Fruit fly (Drosophila melanogaster) whole organism, embryonic: ENCODE data around the gene Atpalpha.

ENCODE experiments used
- Atf3 ChIP-seq: fragments of 200-800 bp; sonication (Bioruptor generic); optimal IDR thresholded peaks from 3 replicates; lab custom pipeline; 2016; ENCODE audit warnings: missing biosample characterization, missing genetic modification characterization
- Bdp1 ChIP-seq: fragments of 200-800 bp; sonication (Bioruptor generic); optimal IDR thresholded peaks from 3 replicates; lab custom pipeline; 2016; ENCODE audit warnings: missing biosample characterization, missing genetic modification characterization
- CG10366 ChIP-seq: fragments of 200-800 bp; sonication (Bioruptor generic); IDR thresholded peaks from 2 replicates; pipeline ENCODE4 v1.3.6; 2022; ENCODE audit warnings: missing biosample characterization, missing genetic modification characterization
- CG10543 ChIP-seq: fragments of 200-800 bp; sonication (Bioruptor generic); optimal IDR thresholded peaks from 3 replicates; lab custom pipeline; 2017; ENCODE audit warnings: missing biosample characterization, mild to moderate bottlenecking, missing genetic modification characterization, moderate library complexity
- CG13894 ChIP-seq: fragments of 200-800 bp; sonication (Bioruptor generic); optimal IDR thresholded peaks from 3 replicates; lab custom pipeline; 2018; ENCODE audit warnings: missing biosample characterization, mild to moderate bottlenecking, missing genetic modification characterization, moderate library complexity
- CG15011 ChIP-seq: fragments of 200-800 bp; sonication (Bioruptor generic); optimal IDR thresholded peaks from 3 replicates; lab custom pipeline; 2018; ENCODE audit warnings: missing biosample characterization, mild to moderate bottlenecking, missing genetic modification characterization
- CG1792 ChIP-seq: fragments of 200-800 bp; sonication (Bioruptor generic); optimal IDR thresholded peaks from 2 replicates; lab custom pipeline; 2016; ENCODE audit warnings: missing biosample characterization, missing genetic modification characterization
- CG18011 ChIP-seq: fragments of 200-800 bp; sonication (Bioruptor generic); optimal IDR thresholded peaks from 2 replicates; lab custom pipeline; 2017; ENCODE audit warnings: missing biosample characterization, missing genetic modification characterization, mild to moderate bottlenecking, moderate library complexity, missing genotype
- CG18262 ChIP-seq: fragments of 200-800 bp; optimal IDR thresholded peaks from 3 replicates; lab custom pipeline; 2019; ENCODE audit warnings: missing biosample characterization, mild to moderate bottlenecking, missing genetic modification characterization, moderate library complexity
- CG18599 ChIP-seq: fragments of 200-800 bp; sonication (Bioruptor generic); optimal IDR thresholded peaks from 3 replicates; lab custom pipeline; 2017; ENCODE audit warnings: missing biosample characterization, missing genetic modification characterization, mild to moderate bottlenecking, moderate library complexity, missing genetic modification reagents
- CG2199 ChIP-seq: fragments of 200-800 bp; sonication (Bioruptor generic); IDR thresholded peaks from 3 replicates; pipeline ENCODE4 v1.3.6; 2022; ENCODE audit warnings: missing biosample characterization, missing genetic modification characterization
- CG31388 ChIP-seq: fragments of 200-800 bp; sonication (Bioruptor generic); optimal IDR thresholded peaks from 2 replicates; lab custom pipeline; 2016; ENCODE audit warnings: missing biosample characterization, missing genetic modification characterization
- CG34376 ChIP-seq: fragments of 200-800 bp; sonication (Bioruptor generic); optimal IDR thresholded peaks from 2 replicates; lab custom pipeline; 2018; ENCODE audit warnings: missing biosample characterization, mild to moderate bottlenecking, missing genetic modification characterization
- CG6654 ChIP-seq: fragments of 200-800 bp; sonication (Bioruptor generic); optimal IDR thresholded peaks from 2 replicates; lab custom pipeline; 2017; ENCODE audit warnings: missing biosample characterization, mild to moderate bottlenecking, missing genetic modification characterization
- CG6683 ChIP-seq: fragments of 200-800 bp; sonication (Bioruptor generic); optimal IDR thresholded peaks from 2 replicates; lab custom pipeline; 2017; ENCODE audit warnings: missing biosample characterization, mild to moderate bottlenecking, missing genetic modification characterization, missing genetic modification reagents
- CG6791 ChIP-seq: fragments of 200-800 bp; sonication (Bioruptor generic); IDR thresholded peaks from 3 replicates; pipeline ENCODE4 v1.3.6; 2022; ENCODE audit warnings: missing biosample characterization, missing genetic modification characterization; ENCODE audit not compliant: partially characterized antibody
- CG7372 ChIP-seq: fragments of 200-800 bp; sonication (Bioruptor generic); IDR thresholded peaks from 2 replicates; pipeline ENCODE4 v1.3.6; 2022; ENCODE audit warnings: missing biosample characterization, missing genetic modification characterization
- CG8290 ChIP-seq, 3 experiments: fragments of 200-800 bp; sonication (Bioruptor generic); optimal IDR thresholded peaks; 2 replicates each; lab custom pipeline; 2016 to 2019; ENCODE audit warnings: missing biosample characterization in 3 of 3, missing genetic modification characterization in 3 of 3, mild to moderate bottlenecking in 2 of 3, moderate library complexity in 1 of 3
- D ChIP-seq, 2 experiments: fragments of 200-800 bp in 1 of 2; fragments of >200 bp in 1 of 2; sonication (Bioruptor generic) in 1 of 2; optimal IDR thresholded peaks; 2 replicates in 1 of 2; 3 replicates in 1 of 2; lab custom pipeline; 2017; ENCODE audit warnings: mild to moderate bottlenecking in 1 of 2, missing biosample characterization in 1 of 2, missing genetic modification characterization in 1 of 2, missing genetic modification reagents in 1 of 2
- E2f1 ChIP-seq: fragments of 200-800 bp; sonication (Bioruptor generic); IDR thresholded peaks from 2 replicates; pipeline ENCODE4 v1.3.6; 2022; ENCODE audit warnings: missing biosample characterization, missing genetic modification characterization
- GATAe ChIP-seq: fragments of 200-800 bp; sonication (Bioruptor generic); conservative IDR thresholded peaks from 2 replicates; pipeline ENCODE4 v1.3.6; 2022; ENCODE audit warnings: missing biosample characterization, missing genetic modification characterization
- HLHmδ ChIP-seq: fragments of 200-800 bp; sonication (Bioruptor generic); optimal IDR thresholded peaks from 2 replicates; lab custom pipeline; 2018; ENCODE audit warnings: missing biosample characterization, mild to moderate bottlenecking, missing genetic modification characterization, moderate library complexity
- Hey ChIP-seq: fragments of 200-800 bp; sonication (Bioruptor generic); optimal IDR thresholded peaks from 3 replicates; lab custom pipeline; 2018; ENCODE audit warnings: missing biosample characterization, mild to moderate bottlenecking, missing genetic modification characterization
- NFAT ChIP-seq: fragments of 200-800 bp; sonication (Bioruptor generic); IDR thresholded peaks from 2 replicates; pipeline ENCODE4 v1.3.6; 2022; ENCODE audit warnings: missing biosample characterization, missing genetic modification characterization
- NK7.1 ChIP-seq: fragments of 200-800 bp; sonication (Bioruptor generic); optimal IDR thresholded peaks from 3 replicates; lab custom pipeline; 2016; ENCODE audit warnings: missing biosample characterization, missing genetic modification characterization
- PHDP ChIP-seq: fragments of 200-800 bp; sonication (Bioruptor generic); optimal IDR thresholded peaks from 3 replicates; lab custom pipeline; 2018; ENCODE audit warnings: missing biosample characterization, mild to moderate bottlenecking, missing genetic modification characterization, moderate library complexity
- Rfx ChIP-seq: fragments of 200-800 bp; sonication (Bioruptor generic); IDR thresholded peaks from 2 replicates; pipeline ENCODE4 v1.3.6; 2022; ENCODE audit warnings: missing biosample characterization, missing genetic modification characterization
- Sin3A ChIP-seq: fragments of >200 bp; optimal IDR thresholded peaks from 2 replicates; lab custom pipeline; 2018
- abd-A ChIP-seq: fragments of 200-800 bp; sonication (Bioruptor generic); optimal IDR thresholded peaks from 3 replicates; lab custom pipeline; 2019; ENCODE audit warnings: missing biosample characterization, mild to moderate bottlenecking, missing genetic modification characterization, moderate library complexity
- amos ChIP-seq: fragments of 200-800 bp; sonication (Bioruptor generic); IDR thresholded peaks from 2 replicates; pipeline ENCODE4 v1.3.6; 2022; ENCODE audit warnings: missing biosample characterization, missing genetic modification characterization; ENCODE audit not compliant: partially characterized antibody
- ash1 ChIP-seq: fragments of 200-800 bp; sonication (Bioruptor generic); optimal IDR thresholded peaks from 2 replicates; lab custom pipeline; 2018; ENCODE audit warnings: missing biosample characterization, mild to moderate bottlenecking, missing genetic modification characterization
- bcd ChIP-seq: fragments of 200-800 bp; sonication (Bioruptor generic); optimal IDR thresholded peaks from 2 replicates; lab custom pipeline; 2017; ENCODE audit warnings: missing biosample characterization, mild to moderate bottlenecking, missing genetic modification characterization
- crc ChIP-seq: fragments of 200-800 bp; sonication (Bioruptor generic); optimal IDR thresholded peaks from 2 replicates; lab custom pipeline; 2016; ENCODE audit warnings: missing biosample characterization, missing genetic modification characterization
- exex ChIP-seq: fragments of 200-800 bp; sonication (Bioruptor generic); optimal IDR thresholded peaks from 4 replicates; lab custom pipeline; 2018; ENCODE audit warnings: missing biosample characterization, mild to moderate bottlenecking, missing genetic modification characterization, moderate library complexity
- gem ChIP-seq: fragments of 200-800 bp; sonication (Bioruptor generic); optimal IDR thresholded peaks from 2 replicates; lab custom pipeline; 2019; ENCODE audit warnings: missing biosample characterization, mild to moderate bottlenecking, missing genetic modification characterization, moderate library complexity
- grn ChIP-seq: fragments of 200-800 bp; sonication (Bioruptor generic); optimal IDR thresholded peaks from 3 replicates; lab custom pipeline; 2017; ENCODE audit warnings: missing biosample characterization, missing genetic modification characterization
- h ChIP-seq: fragments of >200 bp; optimal IDR thresholded peaks from 2 replicates; lab custom pipeline; 2017
- lab ChIP-seq: fragments of 200-800 bp; sonication (Bioruptor generic); optimal IDR thresholded peaks from 3 replicates; lab custom pipeline; 2017; ENCODE audit warnings: missing biosample characterization, missing genetic modification characterization, mild to moderate bottlenecking, moderate library complexity, missing genetic modification reagents
- mam ChIP-seq: fragments of 200-800 bp; sonication (Bioruptor generic); optimal IDR thresholded peaks from 3 replicates; lab custom pipeline; 2016; ENCODE audit warnings: missing biosample characterization, missing genetic modification characterization
- mirr ChIP-seq: fragments of 200-800 bp; sonication (Bioruptor generic); optimal IDR thresholded peaks from 3 replicates; lab custom pipeline; 2018; ENCODE audit warnings: missing biosample characterization, mild to moderate bottlenecking, missing genetic modification characterization
- peb ChIP-seq: fragments of 200-800 bp; sonication (Bioruptor generic); IDR thresholded peaks from 2 replicates; pipeline ENCODE4 v1.3.6; 2022; ENCODE audit warnings: missing biosample characterization, missing genetic modification characterization
- pros ChIP-seq: fragments of 200-800 bp; sonication (Bioruptor generic); optimal IDR thresholded peaks from 3 replicates; lab custom pipeline; 2019; ENCODE audit warnings: missing biosample characterization, mild to moderate bottlenecking, missing genetic modification characterization, moderate library complexity
- repo ChIP-seq: fragments of 200-800 bp; sonication (Bioruptor generic); optimal IDR thresholded peaks from 2 replicates; lab custom pipeline; 2016; ENCODE audit warnings: missing biosample characterization, missing genetic modification characterization
- scrt ChIP-seq: fragments of 200-800 bp; sonication (Bioruptor generic); optimal IDR thresholded peaks from 2 replicates; lab custom pipeline; 2018; ENCODE audit warnings: missing biosample characterization, mild to moderate bottlenecking, missing genetic modification characterization, moderate library complexity
- sd ChIP-seq: fragments of 200-800 bp; sonication (Bioruptor generic); optimal IDR thresholded peaks from 3 replicates; lab custom pipeline; 2018; ENCODE audit warnings: missing biosample characterization, mild to moderate bottlenecking, missing genetic modification characterization, moderate library complexity
- sens ChIP-seq: fragments of 200-800 bp; sonication (Bioruptor generic); peaks from one replicate; lab custom pipeline; 2016; ENCODE audit warnings: missing biosample characterization, missing genetic modification characterization
- sug ChIP-seq: fragments of 200-800 bp; optimal IDR thresholded peaks from 2 replicates; lab custom pipeline; 2019; ENCODE audit warnings: missing biosample characterization, mild to moderate bottlenecking, missing genetic modification characterization, moderate library complexity

Gene Atpalpha

DNA sequence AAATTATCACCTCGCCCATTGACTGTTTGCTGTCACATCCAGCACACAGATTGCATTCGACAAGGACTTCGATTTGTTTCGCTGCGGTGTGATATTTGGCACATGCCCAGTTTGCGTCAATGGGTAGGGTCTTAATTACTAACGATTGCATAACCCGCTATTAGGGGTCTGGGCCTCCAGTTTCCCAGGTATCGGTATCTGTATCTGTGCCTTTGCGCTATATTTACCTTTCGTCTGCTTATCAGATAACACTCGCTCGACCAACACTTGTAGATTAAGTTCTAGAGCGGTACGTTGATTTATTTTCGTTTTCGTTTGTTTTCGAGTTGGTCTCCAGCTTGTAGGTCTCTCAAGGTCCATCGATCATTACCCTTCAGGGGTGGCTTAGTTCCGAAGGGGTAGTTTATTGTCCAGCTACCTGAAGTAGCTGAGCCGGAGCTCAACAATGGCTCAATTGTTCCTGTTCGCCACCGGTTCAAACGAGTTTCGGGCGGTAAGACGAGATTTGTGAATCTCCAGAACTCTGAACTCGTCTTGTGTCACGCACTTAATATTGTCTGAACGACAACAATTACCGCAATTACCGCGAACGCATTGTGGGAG is 2.9 kb downstream of the Atpalpha start (continued):
- TF ChIP-seq D (optimal IDR thresholded peaks at IDR 0.05; lab: Kevin White, UChicago) (peak; percentile 80), D (GFP tag; optimal IDR thresholded peaks at IDR 0.05; lab: Kevin White, UChicago) (no peak), NK7.1 (no peak), GATAe (GFP tag; lab: Robert Waterston, UW) (peak; percentile 52)

DNA sequence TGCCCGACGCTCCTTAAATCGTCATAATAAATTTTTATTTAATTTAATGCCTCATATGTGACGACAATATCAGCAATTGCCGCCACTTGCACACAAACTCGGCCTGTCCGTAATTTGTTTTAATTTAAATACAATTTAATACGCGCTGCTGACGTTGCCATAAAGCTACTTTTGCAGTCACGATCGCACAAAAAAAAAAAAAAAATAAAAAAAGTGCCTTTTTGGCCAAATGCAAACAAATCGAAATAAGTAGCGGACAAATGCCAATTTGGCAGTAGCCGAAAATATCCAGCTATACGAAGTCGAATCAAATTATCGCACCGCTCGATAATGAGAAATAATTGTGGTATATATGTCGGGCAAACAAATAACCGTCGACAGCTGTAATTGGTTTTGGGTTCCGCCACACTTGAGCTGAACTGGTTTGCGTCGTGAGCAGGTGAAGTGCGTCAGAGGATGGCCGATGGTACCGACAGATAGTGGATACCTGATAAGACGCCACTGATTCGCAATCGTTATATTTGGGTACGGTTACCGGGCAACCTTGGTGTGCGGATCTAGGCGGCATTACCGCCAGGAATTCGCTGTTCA is 4.0 kb downstream of the Atpalpha start:
- no peak for TF ChIP-seq amos (GFP tag; lab: Robert Waterston, UW)
- TF ChIP-seq exex (tag; lab: Kevin White, UChicago): peak; percentile 85
- TF ChIP-seq scrt (GFP tag; lab: Kevin White, UChicago): no peak
- peak; percentile 12 for TF ChIP-seq lab (GFP tag; lab: Kevin White, UChicago)
- peak; percentile 8 for TF ChIP-seq CG18599 (GFP tag; lab: Kevin White, UChicago)
- TF ChIP-seq CG10543 (GFP tag; lab: Kevin White, UChicago): peak; percentile 6
- TF ChIP-seq CG13894 (tag; lab: Kevin White, UChicago): peak; percentile 89
- TF ChIP-seq CG8290 (GFP tag; optimal IDR thresholded peaks at IDR 0.05; lab: Kevin White, UChicago): no peak
- peak in 1 of 2 experiments; percentile 15 for TF ChIP-seq CG8290 (tag; optimal IDR thresholded peaks at IDR 0.05; lab: Kevin White, UChicago)
- TF ChIP-seq CG34376 (GFP tag; lab: Kevin White, UChicago): peak; percentile 54
- peak; percentile 52 for TF ChIP-seq mirr (GFP tag; lab: Kevin White, UChicago)
- no peak for TF ChIP-seq mam (GFP tag; lab: Kevin White, UChicago)
- TF ChIP-seq PHDP (tag; lab: Kevin White, UChicago): no peak
- TF ChIP-seq NFAT: no peak
- TF ChIP-seq CG6654 (GFP tag; lab: Kevin White, UChicago): no peak
- no peak for TF ChIP-seq ash1
- no peak for TF ChIP-seq sd (tag; lab: Kevin White, UChicago)
- peak; percentile 85; the same call in 2 of the 3 replicates for TF ChIP-seq CG2199 (GFP tag; lab: Robert Waterston, UW)
- peak; percentile 27 for TF ChIP-seq gem (tag; lab: Kevin White, UChicago)
- no peak for TF ChIP-seq CG15011 (GFP tag; lab: Kevin White, UChicago)
- TF ChIP-seq CG1792: no peak
- TF ChIP-seq Sin3A (lab: Kevin White, UChicago): no peak
- TF ChIP-seq CG6683 (GFP tag; lab: Kevin White, UChicago): no peak
- TF ChIP-seq sens (GFP tag; lab: Kevin White, UChicago): peak; percentile 63
- peak; percentile 65 for TF ChIP-seq sug (tag; lab: Kevin White, UChicago)
- TF ChIP-seq grn: peak; percentile 79
- no peak for TF ChIP-seq CG31388 (GFP tag; lab: Kevin White, UChicago)
- no peak for TF ChIP-seq Rfx (GFP tag; lab: Robert Waterston, UW)

DNA sequence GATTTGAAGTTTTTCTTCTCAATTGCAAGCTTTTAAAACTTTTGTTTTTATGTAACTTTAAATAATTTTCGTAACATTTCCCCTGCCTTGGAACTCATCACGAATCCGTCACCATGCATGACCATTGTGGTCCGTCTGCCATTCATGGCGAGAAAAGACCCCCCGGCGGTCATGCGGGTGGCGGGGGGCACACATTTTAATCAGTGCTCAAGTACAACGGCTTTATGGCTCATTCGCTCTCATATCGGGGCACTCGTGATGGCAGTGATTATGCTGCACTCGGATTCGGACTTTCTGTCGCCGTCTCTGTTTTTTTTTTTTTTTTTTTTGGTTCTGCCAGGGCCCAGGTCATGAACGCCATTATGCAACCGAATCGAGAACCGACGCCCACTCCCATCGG is 6.0 kb downstream of the Atpalpha start:
- TF ChIP-seq CG7372 (no peak), h (lab: Kevin White, UChicago) (no peak), crc (GFP tag; lab: Kevin White, UChicago) (no peak), E2f1 (GFP tag; lab: Robert Waterston, UW) (no peak), repo (no peak), pros (GFP tag; lab: Kevin White, UChicago) (no peak), HLHmδ (GFP tag; lab: Kevin White, UChicago) (no peak), CG6791 (GFP tag; lab: Robert Waterston, UW) (no peak), peb (GFP tag; lab: Robert Waterston, UW) (no peak), exex (tag; lab: Kevin White, UChicago) (no peak), abd-A (tag; lab: Kevin White, UChicago) (no peak), sens (GFP tag; lab: Kevin White, UChicago) (peak; percentile 17), bcd (no peak), CG10366 (GFP tag; lab: Robert Waterston, UW) (no peak), Hey (tag; lab: Kevin White, UChicago) (no peak), Atf3 (GFP tag; lab: Kevin White, UChicago) (no peak), CG18262 (tag; lab: Kevin White, UChicago) (no peak), Bdp1 (no peak), CG18011 (no peak)
